Worm (Caenorhabditis elegans) whole organism, young adult: ENCODE measurements around the gene pals-39.
A peak's percentile ranks its signal among the peaks of the same experiment; 100 is the strongest.

Experiments
- B0261.1 ChIP-seq: sonication (generic microtip); optimal IDR thresholded peaks from 2 replicates; lab custom pipeline; 2016; ENCODE audit warnings: mild to moderate bottlenecking, missing genetic modification characterization, moderate library complexity, missing compliant biosample characterization
- D2030.7 ChIP-seq: fragments of 200-800 bp; sonication (Bioruptor generic); IDR thresholded peaks from 2 replicates; pipeline ENCODE4 v1.3.6; 2022; ENCODE audit warnings: missing genetic modification reagents, missing genetic modification characterization, missing compliant biosample characterization
- F23B12.7 ChIP-seq: sonication (generic microtip); optimal IDR thresholded peaks from 2 replicates; lab custom pipeline; 2017; ENCODE audit warnings: missing genetic modification characterization, mild to moderate bottlenecking, missing compliant biosample characterization, antibody characterized with exemption, moderate library complexity; ENCODE audit not compliant: insufficient read depth
- F33H1.4 ChIP-seq: fragments of 200-800 bp; sonication (Bioruptor generic); IDR thresholded peaks from 2 replicates; pipeline ENCODE4 v1.3.6; 2022; ENCODE audit warnings: missing genetic modification reagents, missing genetic modification characterization, missing compliant biosample characterization
- F39B2.1 ChIP-seq: fragments of 200-800 bp; sonication (Bioruptor generic); IDR thresholded peaks from 2 replicates; pipeline ENCODE4 v1.3.6; 2022; ENCODE audit warnings: missing genetic modification reagents, missing genetic modification characterization, missing compliant biosample characterization
- F57C9.4 ChIP-seq: sonication (generic microtip); optimal IDR thresholded peaks from 2 replicates; lab custom pipeline; 2017; ENCODE audit warnings: mild to moderate bottlenecking, missing genetic modification characterization, missing compliant biosample characterization
- K11D2.4 ChIP-seq: fragments of 200-800 bp; sonication (Bioruptor generic); IDR thresholded peaks from 2 replicates; pipeline ENCODE4 v1.3.6; 2022; ENCODE audit warnings: missing genetic modification reagents, missing genetic modification characterization, missing compliant biosample characterization
- T07F8.4 ChIP-seq: sonication (generic microtip); optimal IDR thresholded peaks from 2 replicates; lab custom pipeline; 2016; ENCODE audit warnings: mild to moderate bottlenecking, missing genetic modification characterization, moderate library complexity, missing compliant biosample characterization
- Y53F4B.3 ChIP-seq: fragments of 200-800 bp; sonication (Bioruptor generic); IDR thresholded peaks from 2 replicates; pipeline ENCODE4 v1.3.6; 2022; ENCODE audit warnings: missing genetic modification reagents, missing genetic modification characterization, missing compliant biosample characterization
- Y53G8AR.9 ChIP-seq: fragments of 200-800 bp; sonication (Bioruptor generic); conservative IDR thresholded peaks from 2 replicates; pipeline ENCODE4 v1.3.6; 2022; ENCODE audit warnings: missing genetic modification reagents, missing genetic modification characterization, missing compliant biosample characterization
- Y56A3A.18 ChIP-seq: fragments of 200-800 bp; sonication (Bioruptor generic); IDR thresholded peaks from 2 replicates; pipeline ENCODE4 v1.3.6; 2022; ENCODE audit warnings: missing genetic modification reagents, missing genetic modification characterization, missing compliant biosample characterization
- aptf-3 ChIP-seq: fragments of 200-800 bp; sonication (Bioruptor generic); IDR thresholded peaks from 2 replicates; pipeline ENCODE4 v1.3.6; 2022; ENCODE audit warnings: missing genetic modification characterization, missing compliant biosample characterization
- attf-3 ChIP-seq: fragments of 200-800 bp; sonication (Bioruptor generic); conservative IDR thresholded peaks from 2 replicates; pipeline ENCODE4 v1.3.6; 2022; ENCODE audit warnings: missing genetic modification reagents, missing genetic modification characterization, missing compliant biosample characterization
- attf-5 ChIP-seq: fragments of 200-800 bp; sonication (Bioruptor generic); optimal IDR thresholded peaks from 2 replicates; lab custom pipeline; 2018; ENCODE audit warnings: mild to moderate bottlenecking, missing genetic modification characterization, missing compliant biosample characterization
- bed-2 ChIP-seq: fragments of 200-800 bp; sonication (Bioruptor generic); IDR thresholded peaks from 2 replicates; pipeline ENCODE4 v1.3.6; 2022; ENCODE audit warnings: missing genetic modification reagents, missing genetic modification characterization, missing compliant biosample characterization
- cebp-1 ChIP-seq, 2 experiments: fragments of 200-800 bp in 1 of 2; sonication (Bioruptor generic) in 1 of 2; sonication (generic microtip) in 1 of 2; IDR thresholded peaks in 1 of 2; optimal IDR thresholded peaks in 1 of 2; 2 replicates each; pipeline versions ENCODE4 v1.3.6 to Lab custom; 2017 to 2022; ENCODE audit warnings: missing compliant biosample characterization in 2 of 2, missing genetic modification characterization in 2 of 2, mild to moderate bottlenecking in 1 of 2, missing genetic modification reagents in 1 of 2, moderate library complexity in 1 of 2
- ceh-27 ChIP-seq: fragments of 200-800 bp; sonication (Bioruptor generic); optimal IDR thresholded peaks from 2 replicates; lab custom pipeline; 2018; ENCODE audit warnings: mild to moderate bottlenecking, missing genetic modification characterization, moderate library complexity, missing compliant biosample characterization
- chd-7 ChIP-seq: sonication (generic microtip); optimal IDR thresholded peaks from 2 replicates; lab custom pipeline; 2016; ENCODE audit warnings: mild to moderate bottlenecking, missing genetic modification characterization, moderate library complexity, missing compliant biosample characterization
- die-1 ChIP-seq: sonication (generic microtip); optimal IDR thresholded peaks from 2 replicates; lab custom pipeline; 2016; ENCODE audit warnings: missing genotype, mild to moderate bottlenecking, missing genetic modification characterization, missing compliant biosample characterization
- egl-18 ChIP-seq: fragments of 200-800 bp; sonication (Bioruptor generic); IDR thresholded peaks from 2 replicates; pipeline ENCODE4 v1.3.6; 2022; ENCODE audit warnings: missing genetic modification reagents, missing genetic modification characterization, missing compliant biosample characterization
- egrh-3 ChIP-seq: fragments of 200-800 bp; sonication (Bioruptor generic); IDR thresholded peaks from 2 replicates; pipeline ENCODE4 v1.3.6; 2022; ENCODE audit warnings: missing genetic modification reagents, missing genetic modification characterization, missing compliant biosample characterization
- fkh-3 ChIP-seq: sonication (generic microtip); optimal IDR thresholded peaks from 2 replicates; lab custom pipeline; 2016; ENCODE audit warnings: mild to moderate bottlenecking, missing genetic modification characterization, missing compliant biosample characterization
- him-1 ChIP-seq: sonication (generic microtip); optimal IDR thresholded peaks from 2 replicates; lab custom pipeline; 2016; ENCODE audit warnings: missing genotype, missing genetic modification reagents, missing genetic modification characterization, missing compliant biosample characterization
- hlh-12 ChIP-seq: sonication (generic microtip); optimal IDR thresholded peaks from 2 replicates; lab custom pipeline; 2016; ENCODE audit warnings: missing genetic modification characterization, missing compliant biosample characterization
- hlh-26 ChIP-seq: fragments of 200-800 bp; sonication (Bioruptor generic); conservative IDR thresholded peaks from 2 replicates; pipeline ENCODE4 v1.3.6; 2022; ENCODE audit warnings: missing genetic modification reagents, missing genetic modification characterization, missing compliant biosample characterization
- hmg-1.2 ChIP-seq: fragments of 200-800 bp; sonication (Bioruptor generic); IDR thresholded peaks from 2 replicates; pipeline ENCODE4 v1.3.6; 2022; ENCODE audit warnings: missing genetic modification reagents, missing genetic modification characterization, missing compliant biosample characterization
- hrde-1 ChIP-seq: sonication (generic microtip); optimal IDR thresholded peaks from 2 replicates; lab custom pipeline; 2016; ENCODE audit warnings: missing genetic modification characterization, mild to moderate bottlenecking, missing compliant biosample characterization, moderate library complexity, missing genotype, missing genetic modification reagents, borderline replicate concordance
- let-526 ChIP-seq: fragments of 200-800 bp; sonication (Bioruptor generic); IDR thresholded peaks from 2 replicates; pipeline ENCODE4 v1.3.6; 2022; ENCODE audit warnings: missing genetic modification reagents, missing genetic modification characterization, missing compliant biosample characterization
- lin-26 ChIP-seq: fragments of 200-800 bp; sonication (Bioruptor generic); IDR thresholded peaks from 2 replicates; pipeline ENCODE4 v1.3.6; 2022; ENCODE audit warnings: missing genetic modification reagents, missing genetic modification characterization, missing compliant biosample characterization
- madf-10 ChIP-seq: sonication (generic microtip); optimal IDR thresholded peaks from 2 replicates; lab custom pipeline; 2016; ENCODE audit warnings: mild to moderate bottlenecking, missing genetic modification characterization, missing compliant biosample characterization
- madf-3 ChIP-seq: fragments of 200-800 bp; sonication (Bioruptor generic); IDR thresholded peaks from 2 replicates; pipeline ENCODE4 v1.3.6; 2022; ENCODE audit warnings: missing genetic modification reagents, missing genetic modification characterization, missing compliant biosample characterization
- madf-6 ChIP-seq: fragments of 200-800 bp; sonication (Bioruptor generic); IDR thresholded peaks from 2 replicates; pipeline ENCODE4 v1.3.6; 2022; ENCODE audit warnings: missing genetic modification reagents, missing genetic modification characterization, missing compliant biosample characterization
- madf-8 ChIP-seq: fragments of 200-800 bp; sonication (Bioruptor generic); conservative IDR thresholded peaks from 2 replicates; pipeline ENCODE4 v1.3.6; 2022; ENCODE audit warnings: missing genetic modification reagents, missing genetic modification characterization, missing compliant biosample characterization
- mes-4 ChIP-seq: sonication (generic microtip); optimal IDR thresholded peaks from 2 replicates; lab custom pipeline; 2016; ENCODE audit warnings: missing genotype, missing genetic modification characterization, missing compliant biosample characterization
- nfya-1 ChIP-seq: sonication (generic microtip); optimal IDR thresholded peaks from 2 replicates; lab custom pipeline; 2017; ENCODE audit warnings: antibody characterized with exemption, missing compliant biosample characterization, missing genetic modification characterization, borderline replicate concordance; ENCODE audit not compliant: insufficient read depth
- rcor-1 ChIP-seq: fragments of 200-800 bp; sonication (Bioruptor generic); IDR thresholded peaks from 2 replicates; pipeline ENCODE4 v1.3.6; 2022; ENCODE audit warnings: missing genetic modification reagents, missing genetic modification characterization, missing compliant biosample characterization
- rec-8 ChIP-seq, 2 experiments: sonication (generic microtip); optimal IDR thresholded peaks; 2 replicates each; lab custom pipeline; 2016; ENCODE audit warnings: mild to moderate bottlenecking in 2 of 2, missing genetic modification characterization in 2 of 2, missing genetic modification reagents in 2 of 2, missing genotype in 2 of 2, missing biosample characterization in 1 of 2, missing compliant biosample characterization in 1 of 2, moderate library complexity in 1 of 2
- sdz-38 ChIP-seq: sonication (generic microtip); optimal IDR thresholded peaks from 2 replicates; lab custom pipeline; 2016; ENCODE audit warnings: missing genotype, missing genetic modification characterization, missing compliant biosample characterization
- snpc-1.3 ChIP-seq: sonication (generic microtip); optimal IDR thresholded peaks from 2 replicates; lab custom pipeline; 2017; ENCODE audit warnings: missing genetic modification characterization, mild to moderate bottlenecking, missing compliant biosample characterization, antibody characterized with exemption, moderate library complexity, missing genotype, missing genetic modification reagents; ENCODE audit not compliant: insufficient read depth
- snpc-3.4 ChIP-seq: sonication (generic microtip); optimal IDR thresholded peaks from 2 replicates; lab custom pipeline; 2017; ENCODE audit warnings: missing genetic modification characterization, mild to moderate bottlenecking, missing compliant biosample characterization, antibody characterized with exemption, moderate library complexity, missing genotype, missing genetic modification reagents
- unc-130 ChIP-seq: sonication (generic microtip); optimal IDR thresholded peaks from 2 replicates; lab custom pipeline; 2016; ENCODE audit warnings: missing genetic modification reagents, missing genetic modification characterization, missing compliant biosample characterization
- xnd-1 ChIP-seq: sonication (generic microtip); optimal IDR thresholded peaks from 2 replicates; lab custom pipeline; 2016; ENCODE audit warnings: missing genotype, missing genetic modification reagents, missing genetic modification characterization, missing compliant biosample characterization
- zim-3 ChIP-seq: sonication (generic microtip); optimal IDR thresholded peaks from 2 replicates; lab custom pipeline; 2017; ENCODE audit warnings: mild to moderate bottlenecking, missing genetic modification characterization, moderate library complexity, missing compliant biosample characterization
- ztf-18 ChIP-seq: sonication (generic microtip); optimal IDR thresholded peaks from 2 replicates; lab custom pipeline; 2016; ENCODE audit warnings: missing genotype, mild to moderate bottlenecking, missing genetic modification characterization, missing compliant biosample characterization
- ztf-25 ChIP-seq: fragments of 200-800 bp; sonication (Bioruptor generic); IDR thresholded peaks from 2 replicates; pipeline ENCODE4 v1.3.6; 2022; ENCODE audit warnings: missing genetic modification reagents, missing genetic modification characterization, missing compliant biosample characterization
- ztf-26 ChIP-seq: sonication (generic microtip); optimal IDR thresholded peaks from 2 replicates; lab custom pipeline; 2017; ENCODE audit warnings: missing genetic modification characterization, missing compliant biosample characterization
- ztf-28 ChIP-seq: fragments of 200-800 bp; sonication (Bioruptor generic); IDR thresholded peaks from 2 replicates; pipeline ENCODE4 v1.3.6; 2022; ENCODE audit warnings: missing genetic modification reagents, missing genetic modification characterization, missing compliant biosample characterization
- ztf-3 ChIP-seq: fragments of 200-800 bp; sonication (Bioruptor generic); optimal IDR thresholded peaks from 2 replicates; lab custom pipeline; 2018; ENCODE audit warnings: mild to moderate bottlenecking, missing genetic modification characterization, missing compliant biosample characterization

pals-39 gene

ce11 chrV:12465399-12465798 lies 21.7 kb upstream of the pals-39 start (continued):
- no peak for TF ChIP-seq ztf-3 (GFP tag; lab: Kevin White, UChicago)
- no peak for TF ChIP-seq hlh-26 (GFP tag; lab: Robert Waterston, UW)
- no peak for TF ChIP-seq egl-18
- TF ChIP-seq mes-4 (tag; lab: Kevin White, UChicago) = no peak
- TF ChIP-seq sdz-38 (tag; lab: Kevin White, UChicago) = no peak
- TF ChIP-seq F23B12.7 = no peak
- TF ChIP-seq F39B2.1 (GFP tag; lab: Robert Waterston, UW) = no peak
- TF ChIP-seq nfya-1 (tag; lab: Kevin White, UChicago) = no peak
- no peak for TF ChIP-seq aptf-3 (GFP tag; lab: Robert Waterston, UW)
- TF ChIP-seq Y56A3A.18 (GFP tag; lab: Robert Waterston, UW) = 0 out of 2 replicates have a peak, but pooled peaks have one; percentile 25
- no peak for TF ChIP-seq madf-8 (GFP tag; lab: Robert Waterston, UW)
- no peak for TF ChIP-seq him-1
- TF ChIP-seq egrh-3 (GFP tag; lab: Robert Waterston, UW) = peak; percentile 82
- peak; percentile 20 for TF ChIP-seq madf-10 (tag; lab: Kevin White, UChicago)
- 0 out of 2 replicates have a peak, but pooled peaks have one; percentile 38 for TF ChIP-seq bed-2
- no peak for TF ChIP-seq B0261.1 (tag; lab: Kevin White, UChicago)
- TF ChIP-seq ceh-27 (GFP tag; lab: Kevin White, UChicago) = peak; percentile 76
- no peak for TF ChIP-seq Y53F4B.3
- peak; percentile 43 for TF ChIP-seq attf-3 (GFP tag; lab: Robert Waterston, UW)
- no peak for TF ChIP-seq ztf-25 (GFP tag; lab: Robert Waterston, UW)
- TF ChIP-seq attf-5 (GFP tag; lab: Kevin White, UChicago) = peak; percentile 62
- TF ChIP-seq ztf-18 = no peak
- no peak for TF ChIP-seq chd-7 (tag; lab: Kevin White, UChicago)
- no peak for TF ChIP-seq die-1 (tag; lab: Kevin White, UChicago)
- TF ChIP-seq fkh-3 (tag; lab: Kevin White, UChicago) = no peak
- no peak for TF ChIP-seq T07F8.4 (tag; lab: Kevin White, UChicago)
- no peak for TF ChIP-seq cebp-1 (GFP tag; IDR thresholded peaks at IDR 0.05; lab: Robert Waterston, UW)
- TF ChIP-seq cebp-1 (tag; optimal IDR thresholded peaks at IDR 0.05; lab: Kevin White, UChicago) = peak; percentile 63
- TF ChIP-seq K11D2.4 (GFP tag; lab: Robert Waterston, UW) = peak; percentile 77
- TF ChIP-seq ztf-26 (tag; lab: Kevin White, UChicago) = no peak
- no peak for TF ChIP-seq snpc-1.3 (tag; lab: Kevin White, UChicago)
- no peak for TF ChIP-seq snpc-3.4
- TF ChIP-seq let-526 (GFP tag; lab: Robert Waterston, UW) = no peak
- no peak for TF ChIP-seq xnd-1 (tag; lab: Kevin White, UChicago)
- no peak for TF ChIP-seq rec-8 (tag; optimal IDR thresholded peaks at IDR 0.05; lab: Kevin White, UChicago)
- TF ChIP-seq hrde-1 = no peak
- no peak for TF ChIP-seq hlh-12 (tag; lab: Kevin White, UChicago)
- TF ChIP-seq hmg-1.2 (GFP tag; lab: Robert Waterston, UW) = peak; percentile 86
- no peak for TF ChIP-seq unc-130 (GFP tag; lab: Kevin White, UChicago)
- 0 out of 2 replicates have a peak, but pooled peaks have one; percentile 19 for TF ChIP-seq F33H1.4 (GFP tag; lab: Robert Waterston, UW)
- TF ChIP-seq F57C9.4 (tag; lab: Kevin White, UChicago) = no peak
- TF ChIP-seq D2030.7 (GFP tag; lab: Robert Waterston, UW) = no peak
- TF ChIP-seq zim-3 (tag; lab: Kevin White, UChicago) = no peak
- TF ChIP-seq Y53G8AR.9 (GFP tag; lab: Robert Waterston, UW) = no peak
- no peak for TF ChIP-seq madf-3 (GFP tag; lab: Robert Waterston, UW)
- no peak for TF ChIP-seq lin-26 (GFP tag; lab: Robert Waterston, UW)
- 0 out of 2 replicates have a peak, but pooled peaks have one; percentile 32 for TF ChIP-seq rcor-1
- TF ChIP-seq madf-6 (GFP tag; lab: Robert Waterston, UW) = peak; percentile 17; the same call in 1 of the 2 replicates
- TF ChIP-seq ztf-28 (GFP tag; lab: Robert Waterston, UW) = no peak
